Fruit fly (Drosophila melanogaster) whole organism, larva: ENCODE measurements around the gene CG9782.

Experiments
- noc ChIP-seq: fragments of 200-800 bp; sonication (Bioruptor generic); optimal IDR thresholded peaks from 3 replicates; lab custom pipeline; 2019; ENCODE audit warnings: missing biosample characterization, mild to moderate bottlenecking, missing genetic modification characterization, moderate library complexity

Gene CG9782

dm6 chrX:16575097-16575496 lies 46.3 kb downstream of the CG9782 start:
- no peak for TF ChIP-seq noc (tag; lab: Kevin White, UChicago)

dm6 chrX:16574114-16574513 lies 47.3 kb downstream of the CG9782 start:
- TF ChIP-seq noc (tag; lab: Kevin White, UChicago), result no peak

dm6 chrX:16573659-16574058 lies 47.7 kb downstream of the CG9782 start:
- TF ChIP-seq noc (tag; lab: Kevin White, UChicago), result no peak

dm6 chrX:16570572-16571224 lies 50.7 kb downstream of the CG9782 start:
- no peak for TF ChIP-seq noc (tag; lab: Kevin White, UChicago)

dm6 chrX:16565377-16565776 lies 56.0 kb downstream of the CG9782 start:
- TF ChIP-seq noc (tag; lab: Kevin White, UChicago), result no peak
